Worm (Caenorhabditis elegans) whole organism, L4/young adult: ENCODE measurements around the gene irld-3.

Experiments
- W03F9.2 ChIP-seq: fragments of 150-350 bp; optimal IDR thresholded peaks from 2 replicates; lab custom pipeline; 2014; ENCODE audit warnings: missing biosample characterization, missing genetic modification characterization
- dao-5 ChIP-seq: sonication (generic microtip); optimal IDR thresholded peaks from 2 replicates; lab custom pipeline; 2016; ENCODE audit warnings: missing genotype, missing genetic modification characterization, moderate library complexity, missing compliant biosample characterization
- him-1 ChIP-seq: sonication (generic microtip); optimal IDR thresholded peaks from 2 replicates; lab custom pipeline; 2016; ENCODE audit warnings: missing genotype, missing genetic modification reagents, missing genetic modification characterization, missing compliant biosample characterization

Gene irld-3

ce11 chrV:3155072-3155471, 16.7 kb upstream of the irld-3 start, which contains the start of gene srab-7:
TSS of gene srab-7 (minus strand) at chrV:3155172.
- no peak for TF ChIP-seq dao-5 (tag; lab: Kevin White, UChicago)
- no peak for TF ChIP-seq him-1 (tag; lab: Kevin White, UChicago)
- no peak for TF ChIP-seq W03F9.2 (tag; lab: Kevin White, UChicago)

ce11 chrV:3151862-3152261, 13.5 kb upstream of the irld-3 start, which contains the start of gene srab-6:
TSS of gene srab-6 (minus strand) at chrV:3151962.
- TF ChIP-seq him-1 (tag; lab: Kevin White, UChicago) (no peak), W03F9.2 (tag; lab: Kevin White, UChicago) (no peak)

ce11 chrV:3149910-3150428, 11.6 kb upstream of the irld-3 start:
- TF ChIP-seq W03F9.2 (tag; lab: Kevin White, UChicago), result no peak
- no peak for TF ChIP-seq dao-5 (tag; lab: Kevin White, UChicago)
- no peak for TF ChIP-seq him-1 (tag; lab: Kevin White, UChicago)

ce11 chrV:3146932-3147331, 8.5 kb upstream of the irld-3 start, which contains the start of gene srab-11:
TSS of gene srab-11 (minus strand) at chrV:3147032.
- TF ChIP-seq dao-5 (tag; lab: Kevin White, UChicago) (no peak), W03F9.2 (tag; lab: Kevin White, UChicago) (no peak), him-1 (tag; lab: Kevin White, UChicago) (no peak)

- TF ChIP-seq W03F9.2 (tag; lab: Kevin White, UChicago) (no peak), dao-5 (tag; lab: Kevin White, UChicago) (no peak), him-1 (tag; lab: Kevin White, UChicago) (no peak)
These were observed 6.9 kb upstream of the irld-3 start for ce11 chrV:3145241-3145640.

ce11 chrV:3144494-3144893, 6.1 kb upstream of the irld-3 start, which contains the start of gene srab-10:
TSS of gene srab-10 (minus strand) at chrV:3144594.
- no peak for TF ChIP-seq dao-5 (tag; lab: Kevin White, UChicago)
- no peak for TF ChIP-seq W03F9.2 (tag; lab: Kevin White, UChicago)
- TF ChIP-seq him-1 (tag; lab: Kevin White, UChicago), result no peak

ce11 chrV:3141190-3141589, 2.8 kb upstream of the irld-3 start, which contains the start of gene srab-9:
TSS of gene srab-9 (minus strand) at chrV:3141290.
- TF ChIP-seq W03F9.2 (tag; lab: Kevin White, UChicago) (no peak), dao-5 (tag; lab: Kevin White, UChicago) (no peak), him-1 (tag; lab: Kevin White, UChicago) (no peak)

ce11 chrV:3133293-3133755, 5.1 kb downstream of the irld-3 start, which contains the start of gene F02C9.2:
TSS of gene F02C9.2 (plus strand) at chrV:3133705.
- TF ChIP-seq him-1 (tag; lab: Kevin White, UChicago) (no peak), W03F9.2 (tag; lab: Kevin White, UChicago) (no peak), dao-5 (tag; lab: Kevin White, UChicago) (no peak)

- TF ChIP-seq W03F9.2 (tag; lab: Kevin White, UChicago) (no peak), him-1 (tag; lab: Kevin White, UChicago) (no peak), dao-5 (tag; lab: Kevin White, UChicago) (no peak)
These were observed 6.3 kb downstream of the irld-3 start for ce11 chrV:3132116-3132515.

- TF ChIP-seq W03F9.2 (tag; lab: Kevin White, UChicago), result no peak
- TF ChIP-seq dao-5 (tag; lab: Kevin White, UChicago), result no peak
- no peak for TF ChIP-seq him-1 (tag; lab: Kevin White, UChicago)
These were observed 9.6 kb downstream of the irld-3 start, which contains the start of gene tat-6 for ce11 chrV:3128803-3129202. TSS of gene tat-6 (plus strand) at chrV:3129103.

ce11 chrV:3127670-3128069, 10.7 kb downstream of the irld-3 start, which contains the start of gene Y73C8C.10:
TSS of gene Y73C8C.10 (minus strand) at chrV:3127770.
- TF ChIP-seq dao-5 (tag; lab: Kevin White, UChicago), result no peak
- no peak for TF ChIP-seq W03F9.2 (tag; lab: Kevin White, UChicago)
- TF ChIP-seq him-1 (tag; lab: Kevin White, UChicago), result no peak

ce11 chrV:3124912-3125311, 13.5 kb downstream of the irld-3 start, which contains the start of gene Y73C8C.12:
TSS of gene Y73C8C.12 (plus strand) at chrV:3125212.
- TF ChIP-seq W03F9.2 (tag; lab: Kevin White, UChicago) (no peak), dao-5 (tag; lab: Kevin White, UChicago) (no peak), him-1 (tag; lab: Kevin White, UChicago) (no peak)

- TF ChIP-seq dao-5 (tag; lab: Kevin White, UChicago) (no peak), W03F9.2 (tag; lab: Kevin White, UChicago) (no peak), him-1 (tag; lab: Kevin White, UChicago) (no peak)
These were observed 16.0 kb downstream of the irld-3 start for ce11 chrV:3122403-3122802.

ce11 chrV:3121743-3122142, 16.6 kb downstream of the irld-3 start, which contains the start of gene srt-56:
TSS of gene srt-56 (minus strand) at chrV:3121843.
- TF ChIP-seq dao-5 (tag; lab: Kevin White, UChicago), result no peak
- TF ChIP-seq him-1 (tag; lab: Kevin White, UChicago), result no peak
- no peak for TF ChIP-seq W03F9.2 (tag; lab: Kevin White, UChicago)
